Worm (Caenorhabditis elegans) whole organism, early embryonic: ENCODE measurements around the gene srx-18.
A peak's percentile ranks its signal among the peaks of the same experiment; 100 is the strongest.

Experiments
- B0310.2 ChIP-seq: sonication (generic microtip); optimal IDR thresholded peaks from 2 replicates; lab custom pipeline; 2016; ENCODE audit warnings: mild to moderate bottlenecking, missing genetic modification characterization, missing compliant biosample characterization
- F13C5.2 ChIP-seq: sonication (generic microtip); optimal IDR thresholded peaks from 2 replicates; lab custom pipeline; 2017; ENCODE audit warnings: mild to moderate bottlenecking, missing genetic modification characterization, inconsistent platforms, missing compliant biosample characterization
- aly-1 ChIP-seq: sonication (generic microtip); optimal IDR thresholded peaks from 2 replicates; lab custom pipeline; 2016; ENCODE audit warnings: missing genetic modification characterization, missing compliant biosample characterization
- ama-1 ChIP-seq: fragments of 150-350 bp; optimal IDR thresholded peaks from 2 replicates; lab custom pipeline; 2014
- ceh-13 ChIP-seq: fragments of 200-800 bp; sonication (Bioruptor generic); optimal IDR thresholded peaks from 2 replicates; lab custom pipeline; 2018; ENCODE audit warnings: mild to moderate bottlenecking, missing genetic modification characterization, missing compliant biosample characterization
- ceh-36 ChIP-seq: sonication (generic microtip); optimal IDR thresholded peaks from 2 replicates; lab custom pipeline; 2016; ENCODE audit warnings: missing genetic modification characterization, inconsistent platforms, missing compliant biosample characterization
- ets-7 ChIP-seq: sonication (generic microtip); optimal IDR thresholded peaks from 2 replicates; lab custom pipeline; 2016; ENCODE audit warnings: missing genotype, missing genetic modification characterization, missing compliant biosample characterization
- flt-1 ChIP-seq: fragments of 200-800 bp; sonication (Bioruptor generic); IDR thresholded peaks from 2 replicates; pipeline ENCODE4 v1.3.6; 2022; ENCODE audit warnings: missing genetic modification characterization, missing compliant biosample characterization
- hmbx-1 ChIP-seq: sonication (generic microtip); optimal IDR thresholded peaks from 2 replicates; lab custom pipeline; 2016; ENCODE audit warnings: mild to moderate bottlenecking, missing genetic modification characterization, missing compliant biosample characterization
- hmg-4 ChIP-seq: fragments of 200-800 bp; sonication (Bioruptor generic); optimal IDR thresholded peaks from 2 replicates; lab custom pipeline; 2018; ENCODE audit warnings: mild to moderate bottlenecking, missing genetic modification characterization, missing compliant biosample characterization
- hnd-1 ChIP-seq: sonication (generic microtip); optimal IDR thresholded peaks from 2 replicates; lab custom pipeline; 2016; ENCODE audit warnings: missing genetic modification characterization, missing compliant biosample characterization
- pes-1 ChIP-seq: fragments of 200-800 bp; sonication (Bioruptor generic); IDR thresholded peaks from 2 replicates; pipeline ENCODE4 v1.3.6; 2022; ENCODE audit warnings: missing genetic modification reagents, missing genetic modification characterization, missing compliant biosample characterization
- scrt-1 ChIP-seq: fragments of 200-800 bp; sonication (Bioruptor generic); IDR thresholded peaks from 2 replicates; pipeline ENCODE4 v1.3.6; 2022; ENCODE audit warnings: missing genetic modification characterization, missing compliant biosample characterization
- sea-1 ChIP-seq: fragments of 200-800 bp; sonication (Bioruptor generic); conservative IDR thresholded peaks from 2 replicates; pipeline ENCODE4 v1.3.6; 2022; ENCODE audit warnings: missing genetic modification characterization, missing compliant biosample characterization
- tbx-11 ChIP-seq: fragments of 200-800 bp; sonication (Bioruptor generic); IDR thresholded peaks from 2 replicates; pipeline ENCODE4 v1.3.6; 2022; ENCODE audit warnings: missing genetic modification characterization, missing compliant biosample characterization
- tbx-37 ChIP-seq: fragments of 200-800 bp; sonication (Bioruptor generic); conservative IDR thresholded peaks from 2 replicates; pipeline ENCODE4 v1.3.6; 2022; ENCODE audit warnings: missing genetic modification reagents, missing genetic modification characterization, missing compliant biosample characterization
- tra-4 ChIP-seq: sonication (generic microtip); optimal IDR thresholded peaks from 2 replicates; lab custom pipeline; 2017; ENCODE audit warnings: missing genetic modification characterization, missing compliant biosample characterization

The srx-18 gene

ce11 chrV:17821805-17822204, 23.1 kb upstream of the srx-18 start, which contains the start of gene srh-300:
srh-300 (plus strand) TSS chrV:17822105.
- no peak for TF ChIP-seq hnd-1 (tag; lab: Kevin White, UChicago)
- TF ChIP-seq ceh-13 (GFP tag; lab: Kevin White, UChicago) = no peak
- no peak for TF ChIP-seq flt-1 (GFP tag; lab: Robert Waterston, UW)

DNA sequence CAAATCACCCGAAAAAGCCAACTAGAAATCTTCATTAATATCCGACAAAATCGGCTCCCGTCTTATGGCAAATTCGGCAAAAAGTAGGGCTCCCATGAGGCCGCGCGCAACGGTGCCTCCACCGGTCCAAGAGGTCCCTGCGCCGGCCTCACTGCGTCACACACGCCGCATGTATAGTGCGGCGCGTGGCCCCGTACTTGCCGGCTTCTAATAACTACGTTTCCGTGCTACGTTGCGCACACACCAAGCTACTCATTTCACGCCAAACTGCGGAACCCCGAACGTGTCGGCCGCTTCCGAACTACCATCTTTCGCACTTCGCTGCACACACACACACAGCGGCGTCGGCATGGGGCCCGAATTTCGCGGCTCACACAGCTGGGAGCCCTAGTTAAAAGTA, 21.0 kb upstream of the srx-18 start:
- TF ChIP-seq tra-4 (tag; lab: Kevin White, UChicago) (no peak), hnd-1 (tag; lab: Kevin White, UChicago) (no peak), F13C5.2 (tag; lab: Kevin White, UChicago) (no peak), aly-1 (no peak), tbx-37 (GFP tag; lab: Robert Waterston, UW) (no peak), pes-1 (GFP tag; lab: Robert Waterston, UW) (no peak)

ce11 chrV:17818567-17818966, 19.9 kb upstream of the srx-18 start, which contains the start of gene srh-298:
srh-298 (plus strand) TSS chrV:17818867.
- TF ChIP-seq tra-4 (tag; lab: Kevin White, UChicago) (no peak), hmg-4 (GFP tag; lab: Kevin White, UChicago) (no peak), ama-1 (lab: Kevin White, UChicago) (no peak), sea-1 (GFP tag; lab: Robert Waterston, UW) (no peak), hmbx-1 (no peak), B0310.2 (tag; lab: Kevin White, UChicago) (no peak), scrt-1 (no peak), ceh-36 (no peak), hnd-1 (tag; lab: Kevin White, UChicago) (no peak), ets-7 (tag; lab: Kevin White, UChicago) (no peak)

ce11 chrV:17812127-17812526, 13.4 kb upstream of the srx-18 start:
- TF ChIP-seq aly-1 = peak; percentile 31
- no peak for TF ChIP-seq sea-1 (GFP tag; lab: Robert Waterston, UW)
- TF ChIP-seq scrt-1 = no peak

DNA sequence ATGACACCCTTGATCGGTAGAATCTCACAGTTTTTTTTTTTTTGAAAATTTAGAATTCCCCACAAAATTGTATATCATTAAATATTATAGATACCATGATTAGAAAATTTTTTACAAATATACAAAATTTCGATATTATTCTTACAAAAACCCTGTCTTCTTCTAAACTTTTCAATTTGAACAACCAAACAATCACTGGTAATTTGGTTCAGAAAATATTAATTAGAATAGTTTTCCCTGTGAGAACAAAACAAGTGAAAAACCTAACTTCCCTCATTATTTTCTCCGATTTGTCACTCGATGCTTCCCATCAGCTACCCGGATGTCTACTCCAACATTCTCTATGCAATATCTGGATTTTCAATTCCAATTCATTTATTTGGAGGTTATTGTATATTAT, 11.4 kb upstream of the srx-18 start, which contains the start of gene srh-296:
Gene srh-296, plus strand, starts transcription at position 301 of the 400 bp plus-strand sequence.
- TF ChIP-seq pes-1 (GFP tag; lab: Robert Waterston, UW) (no peak), ama-1 (lab: Kevin White, UChicago) (no peak), ceh-13 (GFP tag; lab: Kevin White, UChicago) (no peak), tbx-11 (no peak), ets-7 (tag; lab: Kevin White, UChicago) (no peak), ceh-36 (no peak), F13C5.2 (tag; lab: Kevin White, UChicago) (no peak), hmbx-1 (no peak), sea-1 (GFP tag; lab: Robert Waterston, UW) (no peak), tbx-37 (GFP tag; lab: Robert Waterston, UW) (no peak), flt-1 (GFP tag; lab: Robert Waterston, UW) (no peak), scrt-1 (no peak), aly-1 (no peak), hnd-1 (tag; lab: Kevin White, UChicago) (no peak), tra-4 (tag; lab: Kevin White, UChicago) (no peak), B0310.2 (tag; lab: Kevin White, UChicago) (no peak), hmg-4 (GFP tag; lab: Kevin White, UChicago) (no peak)

ce11 chrV:17805323-17805722, 6.6 kb upstream of the srx-18 start, which contains the start of gene srh-291:
srh-291 (plus strand) TSS chrV:17805623.
- TF ChIP-seq ceh-36 (no peak), flt-1 (GFP tag; lab: Robert Waterston, UW) (no peak), scrt-1 (no peak), hnd-1 (tag; lab: Kevin White, UChicago) (no peak), tbx-11 (no peak), ets-7 (tag; lab: Kevin White, UChicago) (no peak), ceh-13 (GFP tag; lab: Kevin White, UChicago) (no peak), B0310.2 (tag; lab: Kevin White, UChicago) (no peak), tbx-37 (GFP tag; lab: Robert Waterston, UW) (no peak), tra-4 (tag; lab: Kevin White, UChicago) (no peak)

- no peak for TF ChIP-seq pes-1 (GFP tag; lab: Robert Waterston, UW)
- TF ChIP-seq flt-1 (GFP tag; lab: Robert Waterston, UW) = no peak
- no peak for TF ChIP-seq scrt-1
Observed at ce11 chrV:17802519-17802918, 3.8 kb upstream of the srx-18 start, which contains the start of the genes Y94A7B.11 and srh-292. Y94A7B.11 (minus strand) TSS chrV:17802619. srh-292 (plus strand) TSS chrV:17802769.

DNA sequence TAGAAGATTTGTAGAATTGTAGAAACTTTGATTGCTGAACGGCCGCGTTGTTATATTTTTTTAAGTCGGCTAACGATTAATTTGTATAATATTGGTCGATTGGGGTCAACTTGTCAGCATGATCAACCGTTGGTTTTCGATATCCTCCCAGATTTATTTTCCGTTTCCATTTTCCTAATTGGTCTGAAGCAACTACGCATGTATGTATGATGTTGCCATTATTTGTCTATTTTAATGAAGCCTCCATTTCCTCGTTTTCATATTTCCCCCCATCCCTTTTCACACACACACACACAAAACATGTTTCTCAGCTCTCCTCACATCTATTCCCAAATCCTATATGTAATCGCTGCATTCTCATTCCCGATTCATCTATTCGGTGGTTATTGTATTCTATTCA, 1.8 kb upstream of the srx-18 start, which contains the start of gene srh-287:
Gene srh-287, plus strand, starts transcription at position 301 of the 400 bp plus-strand sequence.
- no peak for TF ChIP-seq aly-1
- TF ChIP-seq tbx-11 = no peak
- no peak for TF ChIP-seq tbx-37 (GFP tag; lab: Robert Waterston, UW)
- no peak for TF ChIP-seq pes-1 (GFP tag; lab: Robert Waterston, UW)
- no peak for TF ChIP-seq B0310.2 (tag; lab: Kevin White, UChicago)
- no peak for TF ChIP-seq hmg-4 (GFP tag; lab: Kevin White, UChicago)
- no peak for TF ChIP-seq hmbx-1
- TF ChIP-seq scrt-1 = no peak
- TF ChIP-seq hnd-1 (tag; lab: Kevin White, UChicago) = no peak
- TF ChIP-seq F13C5.2 (tag; lab: Kevin White, UChicago) = no peak
- TF ChIP-seq tra-4 (tag; lab: Kevin White, UChicago) = no peak
- no peak for TF ChIP-seq sea-1 (GFP tag; lab: Robert Waterston, UW)
- no peak for TF ChIP-seq flt-1 (GFP tag; lab: Robert Waterston, UW)
- TF ChIP-seq ceh-13 (GFP tag; lab: Kevin White, UChicago) = no peak
